Worm (Caenorhabditis elegans): Measurements from ENCODE around the gene F54D8.10.
"Not testable (repeated sequence)": the region's sequence is repeated elsewhere in the genome, so short reads cannot be mapped to it uniquely, and the experiment has no call there.

ce11 chrIII:5062406-5062805 lies 32.2 kb upstream of the F54D8.10 start, which contains the start of gene C45G9.4:
- not testable (repeated sequence) for TF ChIP-seq flt-1 (GFP tag; IDR thresholded peaks at IDR 0.05); F13C5.2 (tag; optimal IDR thresholded peaks at IDR 0.05)

Data from whole organism, early embryonic.